Fruit fly (Drosophila melanogaster) whole organism, embryonic: ENCODE results near the gene CG4301.

Experiments used
- Adf1 ChIP-seq: fragments of 200-800 bp; sonication (Bioruptor generic); IDR thresholded peaks from 2 replicates; pipeline ENCODE4 v1.3.6; 2022; ENCODE audit warnings: missing biosample characterization, missing genetic modification characterization
- Antp ChIP-seq: fragments of 200-800 bp; sonication (Bioruptor generic); optimal IDR thresholded peaks from 3 replicates; lab custom pipeline; 2016; ENCODE audit warnings: missing biosample characterization, missing genetic modification characterization
- Blimp-1 ChIP-seq: fragments of 200-800 bp; sonication (Bioruptor generic); optimal IDR thresholded peaks from 3 replicates; lab custom pipeline; 2018; ENCODE audit warnings: missing biosample characterization, missing genetic modification characterization, mild to moderate bottlenecking, moderate library complexity, missing genetic modification reagents
- CG10209 ChIP-seq: fragments of 200-800 bp; sonication (Bioruptor generic); optimal IDR thresholded peaks from 3 replicates; lab custom pipeline; 2017; ENCODE audit warnings: missing biosample characterization, mild to moderate bottlenecking, missing genetic modification characterization, missing genetic modification reagents
- CG10321 ChIP-seq: fragments of 200-800 bp; sonication (Bioruptor generic); IDR thresholded peaks from 2 replicates; pipeline ENCODE4 v1.3.6; 2022; ENCODE audit warnings: missing biosample characterization, missing genetic modification characterization
- CG10979 ChIP-seq: fragments of 200-800 bp; sonication (Bioruptor generic); optimal IDR thresholded peaks from 2 replicates; lab custom pipeline; 2018; ENCODE audit warnings: missing biosample characterization, mild to moderate bottlenecking, missing genetic modification characterization, moderate library complexity
- CG12155 ChIP-seq: fragments of 200-800 bp; sonication (Bioruptor generic); optimal IDR thresholded peaks from 3 replicates; lab custom pipeline; 2016; ENCODE audit warnings: missing biosample characterization, missing genetic modification characterization
- CG12236 ChIP-seq: fragments of 200-800 bp; sonication (Bioruptor generic); optimal IDR thresholded peaks from 2 replicates; lab custom pipeline; 2016; ENCODE audit warnings: missing biosample characterization, missing genetic modification characterization
- CG12659 ChIP-seq: fragments of 200-800 bp; sonication (Bioruptor generic); optimal IDR thresholded peaks from 3 replicates; lab custom pipeline; 2017; ENCODE audit warnings: mild to moderate bottlenecking, missing biosample characterization, missing genetic modification reagents, missing genetic modification characterization
- CG13287 ChIP-seq: fragments of 200-800 bp; sonication (Bioruptor generic); IDR thresholded peaks from 2 replicates; pipeline ENCODE4 v1.3.6; 2022; ENCODE audit warnings: missing biosample characterization, missing genetic modification characterization; ENCODE audit not compliant: partially characterized antibody
- CG13296 ChIP-seq: fragments of 200-800 bp; sonication (Bioruptor generic); optimal IDR thresholded peaks from 3 replicates; lab custom pipeline; 2018; ENCODE audit warnings: missing biosample characterization, mild to moderate bottlenecking, missing genetic modification characterization
- CG16863 ChIP-seq: fragments of 200-800 bp; sonication (Bioruptor generic); optimal IDR thresholded peaks from 3 replicates; lab custom pipeline; 2016; ENCODE audit warnings: missing biosample characterization, missing genetic modification characterization
- CG18262 ChIP-seq: fragments of 200-800 bp; optimal IDR thresholded peaks from 3 replicates; lab custom pipeline; 2019; ENCODE audit warnings: missing biosample characterization, mild to moderate bottlenecking, missing genetic modification characterization, moderate library complexity
- CG18599 ChIP-seq: fragments of 200-800 bp; sonication (Bioruptor generic); optimal IDR thresholded peaks from 3 replicates; lab custom pipeline; 2017; ENCODE audit warnings: missing biosample characterization, missing genetic modification characterization, mild to moderate bottlenecking, moderate library complexity, missing genetic modification reagents
- CG18619 ChIP-seq: fragments of 200-800 bp; sonication (Bioruptor generic); optimal IDR thresholded peaks from 3 replicates; lab custom pipeline; 2017; ENCODE audit warnings: missing biosample characterization, mild to moderate bottlenecking, missing genetic modification characterization
- CG31441 ChIP-seq: fragments of 200-800 bp; sonication (Bioruptor generic); IDR thresholded peaks from 2 replicates; pipeline ENCODE4 v1.3.6; 2022; ENCODE audit warnings: missing biosample characterization, missing genetic modification characterization
- CG3838 ChIP-seq: fragments of 200-800 bp; sonication (Bioruptor generic); optimal IDR thresholded peaks from 3 replicates; lab custom pipeline; 2016; ENCODE audit warnings: missing biosample characterization, missing genetic modification characterization
- CG6683 ChIP-seq: fragments of 200-800 bp; sonication (Bioruptor generic); optimal IDR thresholded peaks from 2 replicates; lab custom pipeline; 2017; ENCODE audit warnings: missing biosample characterization, mild to moderate bottlenecking, missing genetic modification characterization, missing genetic modification reagents
- CG9932 ChIP-seq: fragments of 200-800 bp; sonication (Bioruptor generic); IDR thresholded peaks from 2 replicates; pipeline ENCODE4 v1.3.6; 2022; ENCODE audit warnings: missing biosample characterization, missing genetic modification characterization
- Camta ChIP-seq: fragments of 200-800 bp; sonication (Bioruptor generic); optimal IDR thresholded peaks from 2 replicates; lab custom pipeline; 2016; ENCODE audit warnings: missing biosample characterization, missing genetic modification characterization
- Drgx ChIP-seq: fragments of 200-800 bp; sonication (Bioruptor generic); IDR thresholded peaks from 2 replicates; pipeline ENCODE4 v1.3.6; 2022; ENCODE audit warnings: missing biosample characterization, missing genetic modification characterization
- Eip74EF ChIP-seq, 2 experiments: fragments of 200-800 bp in 1 of 2; fragments of >200 bp in 1 of 2; sonication (Bioruptor generic) in 1 of 2; optimal IDR thresholded peaks; 2 replicates each; lab custom pipeline; 2017 to 2019; ENCODE audit warnings: missing biosample characterization in 2 of 2, missing genetic modification characterization in 2 of 2, mild to moderate bottlenecking in 1 of 2, moderate library complexity in 1 of 2
- Elba2 ChIP-seq: fragments of 200-800 bp; sonication (Bioruptor generic); optimal IDR thresholded peaks from 3 replicates; lab custom pipeline; 2016; ENCODE audit warnings: missing biosample characterization, missing genetic modification characterization
- GATAe ChIP-seq: fragments of 200-800 bp; sonication (Bioruptor generic); conservative IDR thresholded peaks from 2 replicates; pipeline ENCODE4 v1.3.6; 2022; ENCODE audit warnings: missing biosample characterization, missing genetic modification characterization
- Hr78 ChIP-seq, 2 experiments: fragments of 200-800 bp in 1 of 2; fragments of >200 bp in 1 of 2; sonication (Bioruptor generic) in 1 of 2; optimal IDR thresholded peaks; 2 replicates each; lab custom pipeline; 2017 to 2019; ENCODE audit warnings: missing biosample characterization in 2 of 2, missing genetic modification characterization in 2 of 2, mild to moderate bottlenecking in 1 of 2, moderate library complexity in 1 of 2
- Jarid2 ChIP-seq: fragments of 200-800 bp; sonication (Bioruptor generic); optimal IDR thresholded peaks from 3 replicates; lab custom pipeline; 2017; ENCODE audit warnings: mild to moderate bottlenecking, missing biosample characterization, missing genetic modification reagents, missing genetic modification characterization
- Mes4 ChIP-seq: fragments of 200-800 bp; sonication (Bioruptor generic); optimal IDR thresholded peaks from 2 replicates; lab custom pipeline; 2016; ENCODE audit warnings: missing biosample characterization, missing genetic modification characterization
- NC2α ChIP-seq: fragments of 200-800 bp; sonication (Bioruptor generic); optimal IDR thresholded peaks from 2 replicates; lab custom pipeline; 2016; ENCODE audit warnings: missing biosample characterization, missing genetic modification characterization
- Sry-β ChIP-seq: fragments of 200-800 bp; sonication (Bioruptor generic); optimal IDR thresholded peaks from 2 replicates; lab custom pipeline; 2018; ENCODE audit warnings: missing biosample characterization, mild to moderate bottlenecking, missing genetic modification characterization, moderate library complexity
- ac ChIP-seq: fragments of 200-800 bp; sonication (Bioruptor generic); optimal IDR thresholded peaks from 3 replicates; lab custom pipeline; 2017; ENCODE audit warnings: missing biosample characterization, mild to moderate bottlenecking, missing genetic modification characterization
- ap ChIP-seq: fragments of 200-800 bp; sonication (Bioruptor generic); IDR thresholded peaks from 2 replicates; pipeline ENCODE4 v1.3.6; 2022; ENCODE audit warnings: missing biosample characterization, missing genetic modification characterization
- bowl ChIP-seq: fragments of 200-800 bp; sonication (Bioruptor generic); IDR thresholded peaks from 2 replicates; pipeline ENCODE4 v1.3.6; 2022; ENCODE audit warnings: missing biosample characterization, missing genetic modification characterization
- cg ChIP-seq: fragments of 200-800 bp; sonication (Bioruptor generic); optimal IDR thresholded peaks from 3 replicates; lab custom pipeline; 2019; ENCODE audit warnings: missing biosample characterization, mild to moderate bottlenecking, missing genetic modification characterization, moderate library complexity
- crc ChIP-seq: fragments of 200-800 bp; sonication (Bioruptor generic); optimal IDR thresholded peaks from 2 replicates; lab custom pipeline; 2016; ENCODE audit warnings: missing biosample characterization, missing genetic modification characterization
- danr ChIP-seq: fragments of 200-800 bp; sonication (Bioruptor generic); IDR thresholded peaks from 2 replicates; pipeline ENCODE4 v1.3.6; 2022; ENCODE audit warnings: missing biosample characterization, missing genetic modification characterization
- dpn ChIP-seq, 2 experiments: fragments of 200-800 bp; sonication (Bioruptor generic); optimal IDR thresholded peaks; 3 replicates each; lab custom pipeline; 2016; ENCODE audit warnings: missing biosample characterization in 2 of 2, missing genetic modification characterization in 2 of 2
- eve ChIP-seq, 2 experiments: fragments of >200 bp; optimal IDR thresholded peaks; 2 replicates each; lab custom pipeline; 2017; ENCODE audit warnings: missing biosample characterization in 2 of 2, missing genetic modification characterization in 2 of 2
- grn ChIP-seq: fragments of 200-800 bp; sonication (Bioruptor generic); optimal IDR thresholded peaks from 3 replicates; lab custom pipeline; 2017; ENCODE audit warnings: missing biosample characterization, missing genetic modification characterization
- gsb-n ChIP-seq: fragments of 200-800 bp; sonication (Bioruptor generic); optimal IDR thresholded peaks from 3 replicates; lab custom pipeline; 2018; ENCODE audit warnings: missing biosample characterization, mild to moderate bottlenecking, missing genetic modification characterization
- jing ChIP-seq: fragments of 200-800 bp; sonication (Bioruptor generic); optimal IDR thresholded peaks from 2 replicates; lab custom pipeline; 2018; ENCODE audit warnings: missing biosample characterization, mild to moderate bottlenecking, missing genetic modification characterization
- ken ChIP-seq: fragments of 200-800 bp; sonication (Bioruptor generic); IDR thresholded peaks from 3 replicates; pipeline ENCODE4 v1.3.6; 2022; ENCODE audit warnings: missing biosample characterization, missing genetic modification characterization
- lab ChIP-seq: fragments of 200-800 bp; sonication (Bioruptor generic); optimal IDR thresholded peaks from 3 replicates; lab custom pipeline; 2017; ENCODE audit warnings: missing biosample characterization, missing genetic modification characterization, mild to moderate bottlenecking, moderate library complexity, missing genetic modification reagents
- nau ChIP-seq: fragments of 200-800 bp; sonication (Bioruptor generic); optimal IDR thresholded peaks from 3 replicates; lab custom pipeline; 2017; ENCODE audit warnings: missing biosample characterization, mild to moderate bottlenecking, missing genetic modification characterization, missing genetic modification reagents
- nerfin-1 ChIP-seq: fragments of 200-800 bp; sonication (Bioruptor generic); optimal IDR thresholded peaks from 3 replicates; lab custom pipeline; 2019; ENCODE audit warnings: missing biosample characterization, mild to moderate bottlenecking, missing genetic modification characterization, moderate library complexity
- otp ChIP-seq: fragments of 200-800 bp; sonication (Bioruptor generic); IDR thresholded peaks from 3 replicates; pipeline ENCODE4, ENCODE4 v1.3.6; 2022; ENCODE audit warnings: missing biosample characterization, missing genetic modification characterization
- pfk ChIP-seq: fragments of 200-800 bp; sonication (Bioruptor generic); optimal IDR thresholded peaks from 2 replicates; lab custom pipeline; 2018; ENCODE audit warnings: missing biosample characterization, mild to moderate bottlenecking, missing genetic modification characterization, moderate library complexity
- schlank ChIP-seq: fragments of 200-800 bp; sonication (Bioruptor generic); optimal IDR thresholded peaks from 2 replicates; lab custom pipeline; 2018; ENCODE audit warnings: missing biosample characterization, mild to moderate bottlenecking, missing genetic modification characterization
- sug ChIP-seq: fragments of 200-800 bp; optimal IDR thresholded peaks from 2 replicates; lab custom pipeline; 2019; ENCODE audit warnings: missing biosample characterization, mild to moderate bottlenecking, missing genetic modification characterization, moderate library complexity
- unpg ChIP-seq: fragments of 200-800 bp; sonication (Bioruptor generic); optimal IDR thresholded peaks from 3 replicates; lab custom pipeline; 2018; ENCODE audit warnings: missing biosample characterization, mild to moderate bottlenecking, missing genetic modification characterization, moderate library complexity
- zfh1 ChIP-seq: fragments of 200-800 bp; sonication (Bioruptor generic); IDR thresholded peaks from 3 replicates; pipeline ENCODE4 v1.3.6; 2022; ENCODE audit warnings: missing biosample characterization, missing genetic modification characterization

Gene CG4301

dm6 chrX:16391397-16391796 is 13.9 kb upstream of the CG4301 start, which contains the start of the genes TH1 and mei-41 (continued):
- TF ChIP-seq unpg (GFP tag; lab: Kevin White, UChicago), result no peak
- peak; percentile 57 for TF ChIP-seq CG13287 (GFP tag; lab: Robert Waterston, UW)
- TF ChIP-seq CG16863 (GFP tag; lab: Kevin White, UChicago), result peak; percentile 40
- TF ChIP-seq dpn (GFP tag; optimal IDR thresholded peaks at IDR 0.05; lab: Kevin White, UChicago), result peak; percentile 55 to 86
- TF ChIP-seq CG12155 (GFP tag; lab: Kevin White, UChicago), result no peak
- TF ChIP-seq Adf1 (GFP tag; lab: Robert Waterston, UW), result peak; percentile 70
- no peak for TF ChIP-seq Elba2 (GFP tag; lab: Kevin White, UChicago)
- peak; percentile 27 for TF ChIP-seq CG12236 (GFP tag; lab: Kevin White, UChicago)
- peak; percentile 94 for TF ChIP-seq CG12659 (GFP tag; lab: Kevin White, UChicago)
- peak; percentile 56 for TF ChIP-seq Sry-β (GFP tag; lab: Kevin White, UChicago)
- TF ChIP-seq CG18619 (GFP tag; lab: Kevin White, UChicago), result peak; percentile 83
- peak; percentile 79 for TF ChIP-seq GATAe (GFP tag; lab: Robert Waterston, UW)
- no peak for TF ChIP-seq Blimp-1 (GFP tag; lab: Kevin White, UChicago)
- no peak for TF ChIP-seq nau (GFP tag; lab: Kevin White, UChicago)
- peak; percentile 41 for TF ChIP-seq schlank
- peak; percentile 92 for TF ChIP-seq ap (GFP tag; lab: Robert Waterston, UW)
- TF ChIP-seq CG10209 (GFP tag; lab: Kevin White, UChicago), result peak; percentile 89
- no peak for TF ChIP-seq crc (GFP tag; lab: Kevin White, UChicago)
- peak; percentile 46 for TF ChIP-seq pfk (GFP tag; lab: Kevin White, UChicago)
- TF ChIP-seq jing (GFP tag; lab: Kevin White, UChicago), result peak; percentile 48
- peak; percentile 83 for TF ChIP-seq CG18599 (GFP tag; lab: Kevin White, UChicago)
- TF ChIP-seq Drgx (GFP tag; lab: Robert Waterston, UW), result peak; percentile 89
- no peak for TF ChIP-seq CG18262
- peak; percentile 7 for TF ChIP-seq CG3838 (GFP tag; lab: Kevin White, UChicago)
- TF ChIP-seq Hr78 (GFP tag; optimal IDR thresholded peaks at IDR 0.05; lab: Kevin White, UChicago), result no peak
- TF ChIP-seq gsb-n (tag; lab: Kevin White, UChicago), result peak; percentile 90
- peak; percentile 66 for TF ChIP-seq bowl (GFP tag; lab: Robert Waterston, UW)
- TF ChIP-seq cg (GFP tag; lab: Kevin White, UChicago), result no peak
- TF ChIP-seq ac, result peak; percentile 24
- no peak; the same call in none of the 2 replicates for TF ChIP-seq CG31441 (GFP tag; lab: Robert Waterston, UW)
- TF ChIP-seq CG9932 (GFP tag; lab: Robert Waterston, UW), result peak; percentile 94
- TF ChIP-seq CG10321 (GFP tag; lab: Robert Waterston, UW), result peak; percentile 11; the same call in 1 of the 2 replicates
- no peak for TF ChIP-seq CG13296
- peak; percentile 13 for TF ChIP-seq Mes4
- peak; percentile 92 for TF ChIP-seq otp (GFP tag; lab: Robert Waterston, UW)
- TF ChIP-seq sug, result no peak
- TF ChIP-seq CG10979 (tag; lab: Kevin White, UChicago), result peak; percentile 87
- no peak for TF ChIP-seq Jarid2
- TF ChIP-seq grn (GFP tag; lab: Kevin White, UChicago), result no peak
- peak; percentile 96 for TF ChIP-seq ken (GFP tag; lab: Robert Waterston, UW)
- peak; percentile 93 for TF ChIP-seq danr (GFP tag; lab: Robert Waterston, UW)
- no peak for TF ChIP-seq lab (GFP tag; lab: Kevin White, UChicago)
- TF ChIP-seq nerfin-1, result peak; percentile 87
- no peak for TF ChIP-seq NC2α (GFP tag; lab: Kevin White, UChicago)
- TF ChIP-seq zfh1 (GFP tag; lab: Robert Waterston, UW), result peak; percentile 96
- TF ChIP-seq Antp, result peak; percentile 26
- peak; percentile 41 for TF ChIP-seq Camta (GFP tag; lab: Kevin White, UChicago)
- TF ChIP-seq eve (GFP tag; optimal IDR thresholded peaks at IDR 0.05; lab: Kevin White, UChicago), result no peak
- peak; percentile 54 for TF ChIP-seq CG6683 (GFP tag; lab: Kevin White, UChicago)
- no peak for TF ChIP-seq Eip74EF (GFP tag; optimal IDR thresholded peaks at IDR 0.05; lab: Kevin White, UChicago)
